Worm (Caenorhabditis elegans) whole organism, L4 larva: Measurements from ENCODE around the gene T16G1.7.

Experiments used
- D1046.2 ChIP-seq: fragments of 200-800 bp; sonication (Bioruptor generic); IDR thresholded peaks from 2 replicates; pipeline ENCODE4 v1.3.6; 2022; ENCODE audit warnings: missing genetic modification characterization, missing compliant biosample characterization
- F37D6.2 ChIP-seq: sonication (generic microtip); optimal IDR thresholded peaks from 2 replicates; lab custom pipeline; 2016; ENCODE audit warnings: mild to moderate bottlenecking, missing genetic modification characterization, missing compliant biosample characterization
- F44E2.7 ChIP-seq: fragments of 200-800 bp; sonication (Bioruptor generic); IDR thresholded peaks from 2 replicates; pipeline ENCODE4 v2.1.2; 2022; ENCODE audit warnings: missing genetic modification characterization, missing compliant biosample characterization
- F49E8.2 ChIP-seq: sonication (generic microtip); optimal IDR thresholded peaks from 2 replicates; lab custom pipeline; 2016; ENCODE audit warnings: missing compliant biosample characterization, mild to moderate bottlenecking, missing genetic modification characterization, borderline replicate concordance
- T20F7.1 ChIP-seq: fragments of 200-800 bp; sonication (Bioruptor generic); optimal IDR thresholded peaks from 2 replicates; lab custom pipeline; 2018; ENCODE audit warnings: mild to moderate bottlenecking, missing genetic modification characterization, missing compliant biosample characterization
- Y75B8A.6 ChIP-seq: fragments of 200-800 bp; sonication (Bioruptor generic); IDR thresholded peaks from 2 replicates; pipeline ENCODE4 v1.3.6; 2022; ENCODE audit warnings: missing genetic modification reagents, missing genetic modification characterization, missing compliant biosample characterization
- ZK337.2 ChIP-seq: fragments of 200-800 bp; sonication (Bioruptor generic); IDR thresholded peaks from 2 replicates; pipeline ENCODE4 v1.3.6; 2022; ENCODE audit warnings: missing genetic modification reagents, missing genetic modification characterization, missing compliant biosample characterization
- ZK546.5 ChIP-seq, 2 experiments: sonication (generic microtip); optimal IDR thresholded peaks; 2 replicates each; lab custom pipeline; 2017; ENCODE audit warnings: missing biosample characterization in 2 of 2, missing genetic modification characterization in 2 of 2
- attf-4 ChIP-seq: sonication (generic microtip); optimal IDR thresholded peaks from 3 replicates; lab custom pipeline; 2017; ENCODE audit warnings: missing biosample characterization, missing genetic modification characterization
- ceh-20 ChIP-seq: fragments of 200-800 bp; sonication (Bioruptor generic); IDR thresholded peaks from 2 replicates; pipeline ENCODE4 v1.3.6; 2022; ENCODE audit warnings: missing genetic modification reagents, missing genetic modification characterization, missing compliant biosample characterization
- ceh-28 ChIP-seq: fragments of 150-350 bp; optimal IDR thresholded peaks from 2 replicates; lab custom pipeline; 2014; ENCODE audit warnings: missing biosample characterization, missing genetic modification reagents, missing genetic modification characterization
- ceh-44 ChIP-seq: fragments of 200-800 bp; sonication (Bioruptor generic); IDR thresholded peaks from 2 replicates; pipeline ENCODE4 v1.3.6; 2022; ENCODE audit warnings: missing genetic modification reagents, missing genetic modification characterization, missing compliant biosample characterization
- ceh-62 ChIP-seq: sonication (generic microtip); optimal IDR thresholded peaks from 2 replicates; lab custom pipeline; 2017; ENCODE audit warnings: missing biosample characterization, missing genetic modification characterization
- ces-1 ChIP-seq: fragments of 150-350 bp; sonication (generic microtip); optimal IDR thresholded peaks from 4 replicates; lab custom pipeline; 2014; ENCODE audit warnings: missing biosample characterization, missing genetic modification reagents, missing genetic modification characterization
- ctbp-1 ChIP-seq: fragments of 200-800 bp; sonication (Bioruptor generic); IDR thresholded peaks from 2 replicates; pipeline ENCODE4 v1.3.6; 2022; ENCODE audit warnings: missing genetic modification reagents, missing genetic modification characterization, missing compliant biosample characterization
- daf-12 ChIP-seq: fragments of 150-350 bp; optimal IDR thresholded peaks from 2 replicates; lab custom pipeline; 2014; ENCODE audit warnings: missing biosample characterization, missing genetic modification reagents, missing genetic modification characterization
- daf-16 ChIP-seq, 3 experiments: sonication (generic microtip); optimal IDR thresholded peaks; 2 replicates each; lab custom pipeline; 2016 to 2017; ENCODE audit warnings: missing genetic modification characterization in 3 of 3, missing genetic modification reagents in 3 of 3, mild to moderate bottlenecking in 2 of 3, missing compliant biosample characterization in 2 of 3, missing biosample characterization in 1 of 3, moderate library complexity in 1 of 3
- daf-19 ChIP-seq: fragments of 200-800 bp; sonication (Bioruptor generic); conservative IDR thresholded peaks from 2 replicates; pipeline ENCODE4 v1.3.6; 2022; ENCODE audit warnings: missing genetic modification characterization, missing compliant biosample characterization
- dve-1 ChIP-seq: sonication (generic microtip); optimal IDR thresholded peaks from 2 replicates; lab custom pipeline; 2017; ENCODE audit warnings: antibody characterized with exemption, mild to moderate bottlenecking, missing genetic modification characterization, missing compliant biosample characterization; ENCODE audit not compliant: insufficient read depth
- egl-43 ChIP-seq: fragments of 200-800 bp; sonication (Bioruptor generic); IDR thresholded peaks from 2 replicates; pipeline ENCODE4 v1.3.6; 2022; ENCODE audit warnings: missing genetic modification reagents, missing genetic modification characterization, missing compliant biosample characterization
- gei-8 ChIP-seq: fragments of 200-800 bp; sonication (Bioruptor generic); optimal IDR thresholded peaks from 2 replicates; lab custom pipeline; 2018; ENCODE audit warnings: mild to moderate bottlenecking, missing genetic modification characterization, missing compliant biosample characterization
- hlh-11 ChIP-seq: fragments of 200-800 bp; sonication (Bioruptor generic); optimal IDR thresholded peaks from 2 replicates; lab custom pipeline; 2018; ENCODE audit warnings: mild to moderate bottlenecking, missing genetic modification characterization, missing compliant biosample characterization
- hlh-30 ChIP-seq: sonication (generic microtip); optimal IDR thresholded peaks from 2 replicates; lab custom pipeline; 2017; ENCODE audit warnings: antibody characterized with exemption, mild to moderate bottlenecking, missing genetic modification characterization, missing compliant biosample characterization; ENCODE audit not compliant: insufficient read depth
- lim-7 ChIP-seq: fragments of 200-800 bp; sonication (Bioruptor generic); IDR thresholded peaks from 2 replicates; pipeline ENCODE4 v1.3.6; 2022; ENCODE audit warnings: missing genetic modification characterization, missing compliant biosample characterization
- lin-15B ChIP-seq: fragments of 150-350 bp; sonication (generic microtip); optimal IDR thresholded peaks from 3 replicates; lab custom pipeline; 2014; ENCODE audit warnings: missing biosample characterization, missing genetic modification characterization
- lin-29 ChIP-seq: fragments of 200-800 bp; sonication (Bioruptor generic); IDR thresholded peaks from 2 replicates; pipeline ENCODE4 v1.3.6; 2022; ENCODE audit warnings: missing genetic modification reagents, missing genetic modification characterization, missing compliant biosample characterization
- lin-38 ChIP-seq: fragments of 200-800 bp; sonication (Bioruptor generic); IDR thresholded peaks from 2 replicates; pipeline ENCODE4 v1.3.6; 2022; ENCODE audit warnings: missing genetic modification reagents, missing genetic modification characterization, missing compliant biosample characterization
- lin-39 ChIP-seq: fragments of 150-350 bp; optimal IDR thresholded peaks from 2 replicates; lab custom pipeline; 2014; ENCODE audit warnings: missing biosample characterization, missing genetic modification reagents, missing genetic modification characterization
- madf-9 ChIP-seq: fragments of 200-800 bp; sonication (Bioruptor generic); conservative IDR thresholded peaks from 2 replicates; pipeline ENCODE4 v1.3.6; 2022; ENCODE audit warnings: missing genetic modification reagents, missing genetic modification characterization, missing compliant biosample characterization
- mdl-1 ChIP-seq, 2 experiments: fragments of 150-350 bp in 1 of 2; sonication (generic microtip) in 1 of 2; optimal IDR thresholded peaks; 2 replicates each; lab custom pipeline; 2014 to 2017; ENCODE audit warnings: missing biosample characterization in 2 of 2, missing genetic modification characterization in 2 of 2
- mep-1 ChIP-seq: fragments of 150-350 bp; sonication (generic microtip); optimal IDR thresholded peaks from 3 replicates; lab custom pipeline; 2014; ENCODE audit warnings: missing biosample characterization, missing genetic modification characterization
- mxl-3 ChIP-seq: fragments of 200-800 bp; sonication (Bioruptor generic); optimal IDR thresholded peaks from 2 replicates; lab custom pipeline; 2018; ENCODE audit warnings: mild to moderate bottlenecking, missing genetic modification characterization, missing compliant biosample characterization
- nhr-10 ChIP-seq: fragments of 150-350 bp; optimal IDR thresholded peaks from 2 replicates; lab custom pipeline; 2014; ENCODE audit warnings: missing biosample characterization, missing genetic modification characterization
- nhr-102 ChIP-seq: sonication (generic microtip); optimal IDR thresholded peaks from 2 replicates; lab custom pipeline; 2016; ENCODE audit warnings: mild to moderate bottlenecking, missing genetic modification characterization, moderate library complexity, missing compliant biosample characterization
- nhr-28 ChIP-seq: fragments of 150-350 bp; optimal IDR thresholded peaks from 2 replicates; lab custom pipeline; 2014; ENCODE audit warnings: missing biosample characterization, missing genetic modification characterization
- nhr-41 ChIP-seq: fragments of 200-800 bp; sonication (Bioruptor generic); IDR thresholded peaks from 2 replicates; pipeline ENCODE4 v1.3.6; 2022; ENCODE audit warnings: missing genetic modification reagents, missing genetic modification characterization, missing compliant biosample characterization
- nhr-48 ChIP-seq: sonication (generic microtip); optimal IDR thresholded peaks from 2 replicates; lab custom pipeline; 2016; ENCODE audit warnings: mild to moderate bottlenecking, missing genetic modification characterization, missing compliant biosample characterization
- nhr-76 ChIP-seq: fragments of 150-350 bp; optimal IDR thresholded peaks from 2 replicates; lab custom pipeline; 2014; ENCODE audit warnings: missing biosample characterization, missing genetic modification characterization
- nhr-77 ChIP-seq: fragments of 150-350 bp; optimal IDR thresholded peaks from 2 replicates; lab custom pipeline; 2014; ENCODE audit warnings: missing biosample characterization, missing genetic modification characterization
- php-3 ChIP-seq: fragments of 200-800 bp; sonication (Bioruptor generic); IDR thresholded peaks from 2 replicates; pipeline ENCODE4 v1.3.6; 2022; ENCODE audit warnings: missing genetic modification reagents, missing genetic modification characterization, missing compliant biosample characterization
- sdz-12 ChIP-seq: fragments of 200-800 bp; sonication (Bioruptor generic); optimal IDR thresholded peaks from 2 replicates; lab custom pipeline; 2018; ENCODE audit warnings: mild to moderate bottlenecking, missing genetic modification characterization, missing compliant biosample characterization
- set-16 ChIP-seq: fragments of 200-800 bp; sonication (Bioruptor generic); IDR thresholded peaks from 2 replicates; pipeline ENCODE4 v1.3.6; 2022; ENCODE audit warnings: missing genetic modification reagents, missing genetic modification characterization, missing compliant biosample characterization
- spr-1 ChIP-seq: sonication (generic microtip); optimal IDR thresholded peaks from 2 replicates; lab custom pipeline; 2016; ENCODE audit warnings: mild to moderate bottlenecking, missing genetic modification characterization, missing compliant biosample characterization
- tra-1 ChIP-seq: fragments of 200-800 bp; sonication (Bioruptor generic); IDR thresholded peaks from 2 replicates; pipeline ENCODE4 v1.3.6; 2022; ENCODE audit warnings: missing genetic modification reagents, missing genetic modification characterization, missing compliant biosample characterization
- unc-130 ChIP-seq: sonication (generic microtip); optimal IDR thresholded peaks from 2 replicates; lab custom pipeline; 2016; ENCODE audit warnings: missing genetic modification reagents, missing genetic modification characterization, missing compliant biosample characterization
- unc-39 ChIP-seq: sonication (generic microtip); optimal IDR thresholded peaks from 2 replicates; lab custom pipeline; 2017; ENCODE audit warnings: missing biosample characterization, missing genetic modification characterization
- vab-7 ChIP-seq: fragments of 200-800 bp; sonication (Bioruptor generic); IDR thresholded peaks from 2 replicates; pipeline ENCODE4 v1.3.6; 2022; ENCODE audit warnings: missing genetic modification reagents, missing genetic modification characterization, missing compliant biosample characterization
- zag-1 ChIP-seq: fragments of 150-350 bp; optimal IDR thresholded peaks from 2 replicates; lab custom pipeline; 2014; ENCODE audit warnings: missing biosample characterization, missing genetic modification characterization
- zfp-3 ChIP-seq: fragments of 200-800 bp; sonication (Bioruptor generic); conservative IDR thresholded peaks from 2 replicates; pipeline ENCODE4 v1.3.6; 2022; ENCODE audit warnings: missing genetic modification reagents, missing genetic modification characterization, missing compliant biosample characterization
- zip-2 ChIP-seq: fragments of 150-350 bp; optimal IDR thresholded peaks from 2 replicates; lab custom pipeline; 2014; ENCODE audit warnings: missing biosample characterization, missing genetic modification characterization
- ztf-11 ChIP-seq: fragments of 150-350 bp; optimal IDR thresholded peaks from 2 replicates; lab custom pipeline; 2014; ENCODE audit warnings: missing biosample characterization, missing genetic modification characterization
- ztf-7 ChIP-seq: fragments of 150-350 bp; optimal IDR thresholded peaks from 2 replicates; lab custom pipeline; 2014; ENCODE audit warnings: missing biosample characterization, missing genetic modification characterization

The T16G1.7 gene

ce11 chrV:12934976-12935375 lies at the start of gene T16G1.7:
T16G1.7 (minus strand) TSS chrV:12935112.
- TF ChIP-seq mep-1 (tag; lab: Kevin White, UChicago) (no peak), Y75B8A.6 (GFP tag; lab: Robert Waterston, UW) (no peak), set-16 (GFP tag; lab: Robert Waterston, UW) (no peak), daf-16 (GFP tag; optimal IDR thresholded peaks at IDR 0.05; lab: Kevin White, UChicago) (no peak), daf-16 (tag; optimal IDR thresholded peaks at IDR 0.05; lab: Kevin White, UChicago) (peak; percentile 77), mdl-1 (tag; optimal IDR thresholded peaks at IDR 0.05; lab: Kevin White, UChicago) (peak in 1 of 2 experiments; percentile 51), nhr-28 (tag; lab: Kevin White, UChicago) (peak; percentile 96), lim-7 (no peak), ceh-44 (GFP tag; lab: Robert Waterston, UW) (no peak), lin-29 (GFP tag; lab: Robert Waterston, UW) (no peak), hlh-11 (peak; percentile 82), F44E2.7 (no peak), dve-1 (tag; lab: Kevin White, UChicago) (peak; percentile 76), nhr-76 (tag; lab: Kevin White, UChicago) (no peak), nhr-102 (tag; lab: Kevin White, UChicago) (peak; percentile 66), php-3 (peak; percentile 68; the same call in 1 of the 2 replicates), ceh-62 (no peak), tra-1 (GFP tag; lab: Robert Waterston, UW) (0 out of 2 replicates have a peak, but pooled peaks have one; percentile 42), lin-39 (tag; lab: Kevin White, UChicago) (no peak), nhr-10 (tag; lab: Kevin White, UChicago) (no peak), unc-39 (tag; lab: Kevin White, UChicago) (no peak), daf-19 (GFP tag; lab: Robert Waterston, UW) (no peak), madf-9 (no peak), nhr-41 (GFP tag; lab: Robert Waterston, UW) (peak; percentile 54; the same call in 1 of the 2 replicates), ZK546.5 (tag; optimal IDR thresholded peaks at IDR 0.05; lab: Kevin White, UChicago) (no peak), gei-8 (GFP tag; lab: Kevin White, UChicago) (no peak), ces-1 (GFP tag; lab: Kevin White, UChicago) (no peak), ctbp-1 (no peak), zfp-3 (GFP tag; lab: Robert Waterston, UW) (no peak), ZK337.2 (GFP tag; lab: Robert Waterston, UW) (no peak), hlh-30 (tag; lab: Kevin White, UChicago) (peak; percentile 15), F37D6.2 (tag; lab: Kevin White, UChicago) (no peak), nhr-48 (tag; lab: Kevin White, UChicago) (no peak), F49E8.2 (no peak), ztf-7 (tag; lab: Kevin White, UChicago) (no peak), ceh-20 (GFP tag; lab: Robert Waterston, UW) (no peak), ceh-28 (tag; lab: Kevin White, UChicago) (no peak), D1046.2 (GFP tag; lab: Robert Waterston, UW) (no peak), zip-2 (no peak), zag-1 (tag; lab: Kevin White, UChicago) (no peak), ztf-11 (tag; lab: Kevin White, UChicago) (no peak), spr-1 (tag; lab: Kevin White, UChicago) (no peak), lin-38 (GFP tag; lab: Robert Waterston, UW) (no peak), lin-15B (tag; lab: Kevin White, UChicago) (no peak), T20F7.1 (GFP tag; lab: Kevin White, UChicago) (peak; percentile 13), attf-4 (tag; lab: Kevin White, UChicago) (no peak), egl-43 (GFP tag; lab: Robert Waterston, UW) (no peak), unc-130 (no peak), daf-12 (tag; lab: Kevin White, UChicago) (no peak), vab-7 (GFP tag; lab: Robert Waterston, UW) (no peak), mxl-3 (peak; percentile 58), nhr-77 (tag; lab: Kevin White, UChicago) (peak; percentile 68), sdz-12 (GFP tag; lab: Kevin White, UChicago) (no peak)
